Fruit fly (Drosophila melanogaster) whole organism, embryonic: ENCODE results near the gene CG31886.

Experiments used
- ATbp ChIP-seq: fragments of 200-800 bp; sonication (Bioruptor generic); optimal IDR thresholded peaks from 2 replicates; lab custom pipeline; 2017; ENCODE audit warnings: missing biosample characterization, mild to moderate bottlenecking, missing genetic modification characterization, missing genetic modification reagents
- Bdp1 ChIP-seq: fragments of 200-800 bp; sonication (Bioruptor generic); optimal IDR thresholded peaks from 3 replicates; lab custom pipeline; 2016; ENCODE audit warnings: missing biosample characterization, missing genetic modification characterization
- CG11398 ChIP-seq: fragments of 200-800 bp; sonication (Bioruptor generic); optimal IDR thresholded peaks from 2 replicates; lab custom pipeline; 2016; ENCODE audit warnings: missing biosample characterization, missing genetic modification characterization
- CG11695 ChIP-seq: fragments of 200-800 bp; sonication (Bioruptor generic); IDR thresholded peaks from 3 replicates; pipeline ENCODE4 v1.3.6; 2022; ENCODE audit warnings: missing biosample characterization, missing genetic modification characterization
- CG11723 ChIP-seq: fragments of 200-800 bp; sonication (Bioruptor generic); optimal IDR thresholded peaks from 2 replicates; lab custom pipeline; 2017; ENCODE audit warnings: missing biosample characterization, mild to moderate bottlenecking, missing genetic modification characterization
- CG13624 ChIP-seq: fragments of 200-800 bp; sonication (Bioruptor generic); optimal IDR thresholded peaks from 2 replicates; lab custom pipeline; 2016; ENCODE audit warnings: missing biosample characterization, missing genetic modification characterization
- CG14014 ChIP-seq: fragments of 200-800 bp; sonication (Bioruptor generic); IDR thresholded peaks from 2 replicates; pipeline ENCODE4 v1.3.6; 2022; ENCODE audit warnings: missing biosample characterization, missing genetic modification characterization
- CG14667 ChIP-seq: fragments of 200-800 bp; sonication (Bioruptor generic); IDR thresholded peaks from 2 replicates; pipeline ENCODE4 v1.3.6; 2022; ENCODE audit warnings: missing biosample characterization, missing genetic modification characterization
- CG14710 ChIP-seq: fragments of 200-800 bp; sonication (Bioruptor generic); optimal IDR thresholded peaks from 3 replicates; lab custom pipeline; 2019; ENCODE audit warnings: missing biosample characterization, mild to moderate bottlenecking, missing genetic modification characterization, moderate library complexity
- CG1602 ChIP-seq: fragments of 200-800 bp; sonication (Bioruptor generic); optimal IDR thresholded peaks from 3 replicates; lab custom pipeline; 2016; ENCODE audit warnings: missing biosample characterization, missing genetic modification characterization
- CG17802 ChIP-seq: fragments of 200-800 bp; sonication (Bioruptor generic); optimal IDR thresholded peaks from 2 replicates; lab custom pipeline; 2018; ENCODE audit warnings: missing biosample characterization, mild to moderate bottlenecking, missing genetic modification characterization, moderate library complexity
- CG18764 ChIP-seq: fragments of 200-800 bp; sonication (Bioruptor generic); optimal IDR thresholded peaks from 3 replicates; lab custom pipeline; 2016; ENCODE audit warnings: missing biosample characterization, missing genetic modification characterization
- CG2116 ChIP-seq: fragments of 200-800 bp; sonication (Bioruptor generic); optimal IDR thresholded peaks from 3 replicates; lab custom pipeline; 2018; ENCODE audit warnings: missing biosample characterization, mild to moderate bottlenecking, missing genetic modification characterization
- CG2120 ChIP-seq: fragments of 200-800 bp; sonication (Bioruptor generic); optimal IDR thresholded peaks from 3 replicates; lab custom pipeline; 2016; ENCODE audit warnings: missing biosample characterization, missing genetic modification characterization
- CG2678 ChIP-seq: fragments of 200-800 bp; sonication (Bioruptor generic); optimal IDR thresholded peaks from 3 replicates; lab custom pipeline; 2019; ENCODE audit warnings: missing biosample characterization, mild to moderate bottlenecking, missing genetic modification characterization, moderate library complexity
- CG2875 ChIP-seq: fragments of 200-800 bp; sonication (Bioruptor generic); optimal IDR thresholded peaks from 2 replicates; lab custom pipeline; 2017; ENCODE audit warnings: missing biosample characterization, mild to moderate bottlenecking, missing genetic modification characterization, missing genetic modification reagents
- CG3726 ChIP-seq: fragments of 200-800 bp; sonication (Bioruptor generic); IDR thresholded peaks from 3 replicates; pipeline ENCODE4, ENCODE4 v1.3.6; 2022; ENCODE audit warnings: missing biosample characterization, missing genetic modification characterization
- CG3847 ChIP-seq: fragments of 200-800 bp; sonication (Bioruptor generic); IDR thresholded peaks from 2 replicates; pipeline ENCODE4 v1.3.6; 2022; ENCODE audit warnings: missing biosample characterization, missing genetic modification characterization
- CG6765 ChIP-seq: fragments of 200-800 bp; sonication (Bioruptor generic); optimal IDR thresholded peaks from 3 replicates; lab custom pipeline; 2017; ENCODE audit warnings: missing biosample characterization, mild to moderate bottlenecking, missing genetic modification characterization
- CG6791 ChIP-seq: fragments of 200-800 bp; sonication (Bioruptor generic); IDR thresholded peaks from 3 replicates; pipeline ENCODE4 v1.3.6; 2022; ENCODE audit warnings: missing biosample characterization, missing genetic modification characterization; ENCODE audit not compliant: partially characterized antibody
- CG6813 ChIP-seq: fragments of 200-800 bp; sonication (Bioruptor generic); optimal IDR thresholded peaks from 2 replicates; lab custom pipeline; 2017; ENCODE audit warnings: missing biosample characterization, missing genetic modification characterization, mild to moderate bottlenecking, moderate library complexity, missing genetic modification reagents
- CG7786 ChIP-seq: fragments of 200-800 bp; sonication (Bioruptor generic); optimal IDR thresholded peaks from 2 replicates; lab custom pipeline; 2016; ENCODE audit warnings: missing biosample characterization, missing genetic modification characterization
- CG7963 ChIP-seq: fragments of 200-800 bp; sonication (Bioruptor generic); IDR thresholded peaks from 3 replicates; pipeline ENCODE4 v1.3.6; 2022; ENCODE audit warnings: missing biosample characterization, missing genetic modification characterization; ENCODE audit not compliant: partially characterized antibody
- CG9876 ChIP-seq: fragments of 200-800 bp; sonication (Bioruptor generic); optimal IDR thresholded peaks from 2 replicates; lab custom pipeline; 2016; ENCODE audit warnings: missing biosample characterization, missing genetic modification characterization
- E2f1 ChIP-seq: fragments of 200-800 bp; sonication (Bioruptor generic); IDR thresholded peaks from 2 replicates; pipeline ENCODE4 v1.3.6; 2022; ENCODE audit warnings: missing biosample characterization, missing genetic modification characterization
- Eip74EF ChIP-seq, 2 experiments: fragments of 200-800 bp in 1 of 2; fragments of >200 bp in 1 of 2; sonication (Bioruptor generic) in 1 of 2; optimal IDR thresholded peaks; 2 replicates each; lab custom pipeline; 2017 to 2019; ENCODE audit warnings: missing biosample characterization in 2 of 2, missing genetic modification characterization in 2 of 2, mild to moderate bottlenecking in 1 of 2, moderate library complexity in 1 of 2
- NC2α ChIP-seq: fragments of 200-800 bp; sonication (Bioruptor generic); optimal IDR thresholded peaks from 2 replicates; lab custom pipeline; 2016; ENCODE audit warnings: missing biosample characterization, missing genetic modification characterization
- Opbp ChIP-seq: fragments of 200-800 bp; sonication (Bioruptor generic); IDR thresholded peaks from 3 replicates; pipeline ENCODE4 v1.3.6; 2022; ENCODE audit warnings: missing biosample characterization, missing genetic modification characterization; ENCODE audit not compliant: partially characterized antibody
- PHDP ChIP-seq: fragments of 200-800 bp; sonication (Bioruptor generic); optimal IDR thresholded peaks from 3 replicates; lab custom pipeline; 2018; ENCODE audit warnings: missing biosample characterization, mild to moderate bottlenecking, missing genetic modification characterization, moderate library complexity
- chif ChIP-seq, 2 experiments: fragments of 200-800 bp; sonication (Bioruptor generic); optimal IDR thresholded peaks; 3 replicates each; lab custom pipeline; 2016; ENCODE audit warnings: missing biosample characterization in 2 of 2, missing genetic modification characterization in 2 of 2
- ci ChIP-seq: fragments of 200-800 bp; sonication (Bioruptor generic); IDR thresholded peaks from 3 replicates; pipeline ENCODE4 v1.3.6; 2022; ENCODE audit warnings: missing biosample characterization, missing genetic modification characterization
- crol ChIP-seq: fragments of 200-800 bp; sonication (Bioruptor generic); IDR thresholded peaks from 2 replicates; pipeline ENCODE4 v1.3.6; 2022; ENCODE audit warnings: missing biosample characterization, missing genetic modification characterization
- dmrt11E ChIP-seq: fragments of 200-800 bp; sonication (Bioruptor generic); optimal IDR thresholded peaks from 3 replicates; lab custom pipeline; 2018; ENCODE audit warnings: missing biosample characterization, mild to moderate bottlenecking, missing genetic modification characterization, moderate library complexity
- fd3F ChIP-seq: fragments of 200-800 bp; sonication (Bioruptor generic); optimal IDR thresholded peaks from 2 replicates; lab custom pipeline; 2018; ENCODE audit warnings: missing biosample characterization, mild to moderate bottlenecking, missing genetic modification characterization, moderate library complexity
- grn ChIP-seq: fragments of 200-800 bp; sonication (Bioruptor generic); optimal IDR thresholded peaks from 3 replicates; lab custom pipeline; 2017; ENCODE audit warnings: missing biosample characterization, missing genetic modification characterization
- gsb-n ChIP-seq: fragments of 200-800 bp; sonication (Bioruptor generic); optimal IDR thresholded peaks from 3 replicates; lab custom pipeline; 2018; ENCODE audit warnings: missing biosample characterization, mild to moderate bottlenecking, missing genetic modification characterization
- mirr ChIP-seq: fragments of 200-800 bp; sonication (Bioruptor generic); optimal IDR thresholded peaks from 3 replicates; lab custom pipeline; 2018; ENCODE audit warnings: missing biosample characterization, mild to moderate bottlenecking, missing genetic modification characterization
- nerfin-2 ChIP-seq: fragments of 200-800 bp; sonication (Bioruptor generic); IDR thresholded peaks from 2 replicates; pipeline ENCODE4 v1.3.6; 2022; ENCODE audit warnings: missing biosample characterization, missing genetic modification characterization; ENCODE audit not compliant: partially characterized antibody
- odd ChIP-seq: fragments of 200-800 bp; sonication (Bioruptor generic); optimal IDR thresholded peaks from 2 replicates; lab custom pipeline; 2017; ENCODE audit warnings: missing biosample characterization, mild to moderate bottlenecking, missing genetic modification characterization
- run ChIP-seq: fragments of 200-800 bp; sonication (Bioruptor generic); optimal IDR thresholded peaks from 3 replicates; lab custom pipeline; 2018; ENCODE audit warnings: missing biosample characterization, mild to moderate bottlenecking, missing genetic modification characterization
- salm ChIP-seq: fragments of 200-800 bp; sonication (Bioruptor generic); optimal IDR thresholded peaks from 2 replicates; lab custom pipeline; 2018; ENCODE audit warnings: missing biosample characterization, mild to moderate bottlenecking, missing genetic modification characterization
- sens ChIP-seq: fragments of 200-800 bp; sonication (Bioruptor generic); peaks from one replicate; lab custom pipeline; 2016; ENCODE audit warnings: missing biosample characterization, missing genetic modification characterization
- seq ChIP-seq: fragments of 200-800 bp; sonication (Bioruptor generic); IDR thresholded peaks from 2 replicates; pipeline ENCODE4 v1.3.6; 2022; ENCODE audit warnings: missing biosample characterization, missing genetic modification characterization
- sima ChIP-seq: fragments of 200-800 bp; sonication (Bioruptor generic); optimal IDR thresholded peaks from 2 replicates; lab custom pipeline; 2016; ENCODE audit warnings: missing biosample characterization, missing genetic modification characterization
- sob ChIP-seq: fragments of 200-800 bp; sonication (Bioruptor generic); IDR thresholded peaks from 2 replicates; pipeline ENCODE4 v1.3.6; 2022; ENCODE audit warnings: missing biosample characterization, missing genetic modification characterization
- sr ChIP-seq: fragments of 200-800 bp; sonication (Bioruptor generic); IDR thresholded peaks from 3 replicates; pipeline ENCODE4 v1.3.6; 2022; ENCODE audit warnings: missing biosample characterization, missing genetic modification characterization
- toy ChIP-seq: fragments of 200-800 bp; sonication (Bioruptor generic); IDR thresholded peaks from 2 replicates; pipeline ENCODE4 v1.3.6; 2022; ENCODE audit warnings: missing biosample characterization, missing genetic modification characterization
- wek ChIP-seq: fragments of 200-800 bp; sonication (Bioruptor generic); optimal IDR thresholded peaks from 3 replicates; lab custom pipeline; 2018; ENCODE audit warnings: missing biosample characterization, mild to moderate bottlenecking, missing genetic modification characterization, moderate library complexity

CG31886 gene

DNA sequence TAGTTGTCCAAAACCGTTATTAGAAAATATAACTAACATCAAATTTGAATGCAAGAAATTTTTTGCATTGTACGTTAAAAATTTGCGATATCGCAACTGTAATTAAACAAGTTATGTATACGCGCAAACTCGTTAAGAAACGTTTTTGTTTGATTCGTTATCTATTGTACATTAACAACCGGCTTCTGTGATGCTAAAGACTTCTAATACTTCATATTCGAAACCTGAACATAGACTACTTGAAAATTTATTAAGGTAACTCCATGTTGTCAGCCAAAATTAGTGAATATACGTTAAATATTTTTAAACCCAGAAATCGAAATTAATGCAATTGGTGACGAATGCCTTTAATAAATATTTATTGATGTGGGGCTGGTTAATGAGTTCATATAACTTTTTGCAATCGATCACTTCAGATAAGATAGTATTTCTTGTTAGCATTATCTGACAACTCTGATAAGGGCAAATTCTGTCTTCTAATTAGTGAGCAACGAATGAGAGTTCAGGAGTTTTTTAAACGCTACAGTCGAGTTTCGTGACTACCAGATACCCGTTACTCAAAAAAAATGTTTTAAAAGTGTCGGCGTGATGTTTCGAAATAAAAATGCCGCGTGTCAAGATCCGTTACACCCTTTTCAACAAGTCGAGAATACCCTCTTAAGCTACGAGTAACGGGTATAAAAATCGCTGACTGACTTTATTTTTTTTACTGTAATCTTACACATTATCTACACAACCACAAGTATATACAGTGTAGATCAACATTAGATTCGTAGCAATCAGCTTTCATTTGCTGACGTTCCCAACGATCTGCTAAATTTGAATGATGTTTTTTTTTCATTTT, 6.4 kb downstream of the CG31886 start (continued):
- TF ChIP-seq crol (GFP tag; lab: Robert Waterston, UW): no peak
- 0 out of 2 replicates have a peak, but pooled peaks have one; percentile 24 for TF ChIP-seq seq (GFP tag; lab: Robert Waterston, UW)
- TF ChIP-seq CG6765 (GFP tag; lab: Kevin White, UChicago): no peak
- peak; percentile 48 for TF ChIP-seq PHDP (tag; lab: Kevin White, UChicago)
- TF ChIP-seq Opbp: peak; percentile 76; the same call in 2 of the 3 replicates
- TF ChIP-seq fd3F (GFP tag; lab: Kevin White, UChicago): no peak
- no peak for TF ChIP-seq gsb-n
- TF ChIP-seq chif (GFP tag; optimal IDR thresholded peaks at IDR 0.05; lab: Kevin White, UChicago): peak in 1 of 2 experiments; percentile 52
- TF ChIP-seq toy: no peak
- TF ChIP-seq CG3847 (GFP tag; lab: Robert Waterston, UW): peak; percentile 37; the same call in 1 of the 2 replicates
- TF ChIP-seq E2f1 (GFP tag; lab: Robert Waterston, UW): peak; percentile 34; the same call in 1 of the 2 replicates
- no peak for TF ChIP-seq sima
- TF ChIP-seq ci (GFP tag; lab: Robert Waterston, UW): peak; percentile 68
- TF ChIP-seq CG2116 (GFP tag; lab: Kevin White, UChicago): no peak
- no peak for TF ChIP-seq Eip74EF (GFP tag; optimal IDR thresholded peaks at IDR 0.05; lab: Kevin White, UChicago)
- TF ChIP-seq NC2α (GFP tag; lab: Kevin White, UChicago): peak; percentile 7
- peak; percentile 57 for TF ChIP-seq nerfin-2
- TF ChIP-seq wek (GFP tag; lab: Kevin White, UChicago): peak; percentile 10
- peak; percentile 11 for TF ChIP-seq CG11723
- TF ChIP-seq CG14710 (tag; lab: Kevin White, UChicago): peak; percentile 3
- peak; percentile 68 for TF ChIP-seq CG7786 (GFP tag; lab: Kevin White, UChicago)
- no peak for TF ChIP-seq Bdp1 (GFP tag; lab: Kevin White, UChicago)
- TF ChIP-seq CG6813 (GFP tag; lab: Kevin White, UChicago): peak; percentile 9
- peak; percentile 37 for TF ChIP-seq CG13624 (GFP tag; lab: Kevin White, UChicago)
- TF ChIP-seq CG14014: peak; percentile 61; the same call in 1 of the 2 replicates
- TF ChIP-seq CG11695 (GFP tag; lab: Robert Waterston, UW): 0 out of 3 replicates have a peak, but pooled peaks have one; percentile 33
- peak; percentile 42 for TF ChIP-seq mirr (GFP tag; lab: Kevin White, UChicago)
- peak; percentile 12 for TF ChIP-seq CG11398
- TF ChIP-seq CG3726 (GFP tag; lab: Robert Waterston, UW): no peak
- no peak; the same call in 1 of the 3 replicates for TF ChIP-seq CG6791 (GFP tag; lab: Robert Waterston, UW)
- TF ChIP-seq CG1602 (GFP tag; lab: Kevin White, UChicago): peak; percentile 4
- peak; percentile 39 for TF ChIP-seq CG9876 (GFP tag; lab: Kevin White, UChicago)
- peak; percentile 9 for TF ChIP-seq run (tag; lab: Kevin White, UChicago)
- peak; percentile 47 for TF ChIP-seq CG2678
- no peak for TF ChIP-seq salm (tag; lab: Kevin White, UChicago)
- TF ChIP-seq sob (GFP tag; lab: Robert Waterston, UW): peak; percentile 36; the same call in 1 of the 2 replicates
- peak; percentile 14 for TF ChIP-seq ATbp (GFP tag; lab: Kevin White, UChicago)
- peak; percentile 6 for TF ChIP-seq dmrt11E (tag; lab: Kevin White, UChicago)
- TF ChIP-seq CG7963 (GFP tag; lab: Robert Waterston, UW): 0 out of 3 replicates have a peak, but pooled peaks have one; percentile 18
- peak; percentile 72 for TF ChIP-seq CG2120 (GFP tag; lab: Kevin White, UChicago)
- TF ChIP-seq grn (GFP tag; lab: Kevin White, UChicago): peak; percentile 51
- no peak for TF ChIP-seq sr
- TF ChIP-seq CG18764 (GFP tag; lab: Kevin White, UChicago): peak; percentile 29
- TF ChIP-seq CG17802 (tag; lab: Kevin White, UChicago): no peak
- peak; percentile 86 for TF ChIP-seq sens (GFP tag; lab: Kevin White, UChicago)
- TF ChIP-seq odd (GFP tag; lab: Kevin White, UChicago): no peak
- TF ChIP-seq CG2875 (GFP tag; lab: Kevin White, UChicago): peak; percentile 33
- TF ChIP-seq CG14667 (GFP tag; lab: Robert Waterston, UW): no peak
